Worm (Caenorhabditis elegans) whole organism, L3 larva: ENCODE measurements around the gene phf-33.

Source experiments
- ZK546.5 ChIP-seq: sonication (generic microtip); optimal IDR thresholded peaks from 2 replicates; lab custom pipeline; 2017; ENCODE audit warnings: missing biosample characterization, missing genetic modification characterization
- aly-2 ChIP-seq: fragments of 150-350 bp; optimal IDR thresholded peaks from 2 replicates; lab custom pipeline; 2014; ENCODE audit warnings: missing biosample characterization, missing genetic modification characterization
- ama-1 ChIP-seq: fragments of 150-350 bp; optimal IDR thresholded peaks from 2 replicates; lab custom pipeline; 2018
- ceh-28 ChIP-seq: fragments of 150-350 bp; optimal IDR thresholded peaks from 2 replicates; lab custom pipeline; 2014; ENCODE audit warnings: missing biosample characterization, missing genetic modification reagents, missing genetic modification characterization
- ceh-82 ChIP-seq: fragments of 150-350 bp; optimal IDR thresholded peaks from 2 replicates; lab custom pipeline; 2014; ENCODE audit warnings: missing biosample characterization, missing genetic modification characterization
- egl-5 ChIP-seq: fragments of 150-350 bp; optimal IDR thresholded peaks from 2 replicates; lab custom pipeline; 2017; ENCODE audit warnings: missing biosample characterization, missing genetic modification reagents, missing genetic modification characterization, inconsistent platforms
- elt-1 ChIP-seq: fragments of 150-350 bp; optimal IDR thresholded peaks from 2 replicates; lab custom pipeline; 2014; ENCODE audit warnings: missing biosample characterization, missing genetic modification characterization
- elt-2 ChIP-seq: sonication (generic microtip); optimal IDR thresholded peaks from 2 replicates; lab custom pipeline; 2016; ENCODE audit warnings: missing genetic modification reagents, mild to moderate bottlenecking, missing genetic modification characterization, missing compliant biosample characterization
- elt-3 ChIP-seq, 3 experiments: fragments of 150-350 bp in 1 of 3; sonication (generic microtip) in 2 of 3; optimal IDR thresholded peaks; 2 replicates in 2 of 3; 4 replicates in 1 of 3; lab custom pipeline; 2014 to 2017; ENCODE audit warnings: missing biosample characterization in 3 of 3, missing genetic modification characterization in 3 of 3
- eor-1 ChIP-seq, 2 experiments: fragments of 150-350 bp; optimal IDR thresholded peaks; 2 replicates each; lab custom pipeline; 2014 to 2018; ENCODE audit warnings: missing biosample characterization in 2 of 2, missing genetic modification characterization in 2 of 2
- hmg-11 ChIP-seq: sonication (generic microtip); optimal IDR thresholded peaks from 2 replicates; lab custom pipeline; 2016; ENCODE audit warnings: missing genetic modification characterization, missing compliant biosample characterization
- jun-1 ChIP-seq: fragments of 150-350 bp; optimal IDR thresholded peaks from 2 replicates; lab custom pipeline; 2014; ENCODE audit warnings: missing biosample characterization, missing genetic modification reagents, missing genetic modification characterization
- lin-15B ChIP-seq: fragments of 150-350 bp; optimal IDR thresholded peaks from 2 replicates; lab custom pipeline; 2014; ENCODE audit warnings: missing biosample characterization, missing genetic modification characterization
- mdl-1 ChIP-seq: fragments of 150-350 bp; optimal IDR thresholded peaks from 2 replicates; lab custom pipeline; 2014; ENCODE audit warnings: missing biosample characterization, missing genetic modification characterization
- mml-1 ChIP-seq: fragments of 150-350 bp; sonication (generic microtip); optimal IDR thresholded peaks from 3 replicates; lab custom pipeline; 2014; ENCODE audit warnings: missing biosample characterization, missing genetic modification characterization
- nfya-1 ChIP-seq: sonication (generic microtip); optimal IDR thresholded peaks from 2 replicates; lab custom pipeline; 2017; ENCODE audit warnings: missing genetic modification characterization, mild to moderate bottlenecking, missing compliant biosample characterization, antibody characterized with exemption, moderate library complexity; ENCODE audit not compliant: insufficient read depth
- nhr-12 ChIP-seq: fragments of 150-350 bp; optimal IDR thresholded peaks from 2 replicates; lab custom pipeline; 2014; ENCODE audit warnings: missing biosample characterization, missing genetic modification characterization
- nhr-25 ChIP-seq: sonication (generic microtip); optimal IDR thresholded peaks from 2 replicates; lab custom pipeline; 2017; ENCODE audit warnings: missing biosample characterization, missing genetic modification characterization
- nhr-67 ChIP-seq: fragments of 150-350 bp; optimal IDR thresholded peaks from 2 replicates; lab custom pipeline; 2014; ENCODE audit warnings: missing biosample characterization, missing genetic modification characterization
- nhr-77 ChIP-seq: fragments of 150-350 bp; optimal IDR thresholded peaks from 2 replicates; lab custom pipeline; 2014; ENCODE audit warnings: missing biosample characterization, missing genetic modification characterization
- pqm-1 ChIP-seq: fragments of 150-350 bp; optimal IDR thresholded peaks from 2 replicates; lab custom pipeline; 2017; ENCODE audit warnings: missing biosample characterization, missing genetic modification characterization, inconsistent platforms
- sea-2 ChIP-seq: fragments of 150-350 bp; sonication (generic microtip); optimal IDR thresholded peaks from 4 replicates; lab custom pipeline; 2014; ENCODE audit warnings: missing biosample characterization, missing genetic modification reagents, missing genetic modification characterization
- snpc-4 ChIP-seq: fragments of 150-350 bp; optimal IDR thresholded peaks from 2 replicates; lab custom pipeline; 2014; ENCODE audit warnings: missing biosample characterization, missing genetic modification characterization
- tbx-2 ChIP-seq: sonication (generic microtip); optimal IDR thresholded peaks from 2 replicates; lab custom pipeline; 2016; ENCODE audit warnings: mild to moderate bottlenecking, missing genetic modification characterization, missing compliant biosample characterization
- unc-39 ChIP-seq: sonication (generic microtip); optimal IDR thresholded peaks from 4 replicates; lab custom pipeline; 2017; ENCODE audit warnings: missing biosample characterization, missing genetic modification characterization
- unc-62 ChIP-seq: fragments of 150-350 bp; sonication (generic microtip); optimal IDR thresholded peaks from 4 replicates; lab custom pipeline; 2014; ENCODE audit warnings: missing biosample characterization, missing genetic modification reagents, missing genetic modification characterization
- ztf-11 ChIP-seq: fragments of 150-350 bp; optimal IDR thresholded peaks from 2 replicates; lab custom pipeline; 2014; ENCODE audit warnings: missing biosample characterization, missing genetic modification characterization
- ztf-4 ChIP-seq: fragments of 150-350 bp; optimal IDR thresholded peaks from 2 replicates; lab custom pipeline; 2014; ENCODE audit warnings: missing biosample characterization, missing genetic modification characterization

phf-33 gene

DNA sequence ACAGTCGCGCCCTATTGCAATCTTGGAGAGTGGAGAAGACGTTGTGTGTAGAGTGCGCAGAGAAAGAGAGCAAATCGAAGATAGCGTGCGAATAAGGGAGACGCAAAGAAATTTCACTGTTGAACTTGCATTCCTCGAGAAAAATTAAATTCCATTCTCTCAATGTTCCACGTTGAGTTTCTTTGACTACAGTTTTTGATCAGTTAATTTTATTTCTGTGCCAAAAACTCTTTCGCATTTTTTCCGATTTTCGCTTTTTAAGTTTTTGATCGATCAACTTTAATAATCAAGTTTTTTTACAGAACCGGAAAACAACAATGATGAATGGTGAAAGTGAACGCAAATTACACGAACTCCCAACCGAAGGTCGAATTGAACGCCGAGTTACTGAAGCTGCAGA, 41.7 kb downstream of the phf-33 start, which contains the start of gene K08H2.3:
TSS of gene K08H2.3 (plus strand) at position 301 of the 400 bp plus-strand sequence.
- peak; percentile 22 for TF ChIP-seq lin-15B (tag; lab: Kevin White, UChicago)
- no peak for TF ChIP-seq nhr-77 (tag; lab: Kevin White, UChicago)

DNA sequence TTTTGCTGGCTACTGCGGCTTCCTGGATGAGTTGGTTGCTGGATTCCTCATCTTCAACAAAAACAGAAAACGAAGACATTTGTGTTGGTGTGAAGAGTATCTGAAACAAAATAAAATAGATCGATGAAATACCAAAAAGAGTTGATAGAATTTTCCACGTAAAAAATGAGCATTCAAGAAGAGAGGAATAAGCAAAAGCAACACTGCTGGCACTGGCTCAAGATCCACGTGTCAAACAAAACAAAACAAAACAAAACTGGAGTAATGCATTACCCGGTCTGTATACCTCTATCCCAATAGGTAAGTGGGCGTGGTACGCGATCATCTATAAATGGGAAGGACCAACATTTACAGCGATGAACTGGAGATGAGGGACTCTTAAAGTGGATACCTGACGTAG, 43.9 kb downstream of the phf-33 start, which contains the start of gene K08H2.2:
TSS of gene K08H2.2 (minus strand) at position 101 of the 400 bp plus-strand sequence.
- TF ChIP-seq jun-1 (tag; lab: Kevin White, UChicago) (no peak), aly-2 (no peak), unc-62 (no peak), ceh-82 (no peak), ZK546.5 (no peak), pqm-1 (tag; lab: Kevin White, UChicago) (no peak), egl-5 (tag; lab: Kevin White, UChicago) (no peak), unc-39 (tag; lab: Kevin White, UChicago) (no peak), snpc-4 (tag; lab: Kevin White, UChicago) (no peak), sea-2 (no peak), elt-1 (no peak), ztf-4 (tag; lab: Kevin White, UChicago) (no peak), ceh-28 (tag; lab: Kevin White, UChicago) (no peak), mdl-1 (no peak), ama-1 (lab: Kevin White, UChicago) (no peak), nhr-67 (tag; lab: Kevin White, UChicago) (no peak)

DNA sequence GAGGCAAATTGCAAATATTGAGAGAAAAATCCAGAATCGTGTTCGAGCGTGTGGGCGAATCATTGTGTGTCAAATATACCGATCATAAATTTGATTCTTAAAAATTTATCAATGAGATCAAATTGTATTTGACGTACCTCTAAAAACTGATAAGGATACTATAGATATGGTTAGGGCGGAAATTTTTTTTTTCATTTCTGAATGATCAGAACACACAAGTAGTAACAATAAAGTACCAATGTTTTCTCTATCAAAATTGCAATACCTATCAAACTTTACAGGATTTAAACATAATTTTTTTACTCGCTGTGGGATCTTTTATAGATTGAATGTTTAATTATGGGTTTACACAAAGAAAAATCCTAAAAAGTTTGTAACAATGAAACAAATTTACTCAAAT, 46.5 kb downstream of the phf-33 start, which contains the start of gene bgnt-1.5:
TSS of gene bgnt-1.5 (minus strand) at position 101 of the 400 bp plus-strand sequence.
- no peak for TF ChIP-seq hmg-11 (tag; lab: Kevin White, UChicago)

DNA sequence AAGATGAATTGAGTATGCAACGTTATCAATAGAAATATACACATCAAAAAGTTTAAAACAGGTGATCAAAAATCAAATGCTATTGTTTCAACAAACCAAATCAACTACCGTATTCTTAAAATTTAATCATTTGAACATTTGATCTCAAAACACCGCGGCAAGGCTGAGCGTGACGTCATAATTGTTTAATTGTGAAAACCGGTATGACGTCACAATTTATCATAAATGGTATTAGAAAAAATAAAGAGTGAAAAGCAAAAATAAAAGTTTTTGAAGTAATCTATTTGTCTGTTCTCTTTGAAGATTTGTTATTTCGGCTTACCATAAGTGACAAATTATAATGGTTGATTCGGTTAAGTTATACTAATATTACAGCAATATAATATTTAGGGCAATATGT, 51.0 kb downstream of the phf-33 start:
- TF ChIP-seq elt-3 (tag; optimal IDR thresholded peaks at IDR 0.05; lab: Kevin White, UChicago) = no peak
- TF ChIP-seq eor-1 (tag; optimal IDR thresholded peaks at IDR 0.05; lab: Kevin White, UChicago) = no peak
- no peak for TF ChIP-seq nhr-12 (tag; lab: Kevin White, UChicago)
- TF ChIP-seq nhr-25 = no peak
- TF ChIP-seq hmg-11 (tag; lab: Kevin White, UChicago) = no peak
- TF ChIP-seq nhr-67 (tag; lab: Kevin White, UChicago) = no peak
- no peak for TF ChIP-seq unc-39 (tag; lab: Kevin White, UChicago)
- TF ChIP-seq ztf-4 (tag; lab: Kevin White, UChicago) = no peak
- no peak for TF ChIP-seq nhr-77 (tag; lab: Kevin White, UChicago)
- TF ChIP-seq tbx-2 (tag; lab: Kevin White, UChicago) = no peak
- TF ChIP-seq ztf-11 = no peak
- TF ChIP-seq elt-2 = no peak
- no peak for TF ChIP-seq lin-15B (tag; lab: Kevin White, UChicago)
- TF ChIP-seq sea-2 = no peak
- no peak for TF ChIP-seq mml-1 (tag; lab: Kevin White, UChicago)
- TF ChIP-seq nfya-1 (tag; lab: Kevin White, UChicago) = no peak

DNA sequence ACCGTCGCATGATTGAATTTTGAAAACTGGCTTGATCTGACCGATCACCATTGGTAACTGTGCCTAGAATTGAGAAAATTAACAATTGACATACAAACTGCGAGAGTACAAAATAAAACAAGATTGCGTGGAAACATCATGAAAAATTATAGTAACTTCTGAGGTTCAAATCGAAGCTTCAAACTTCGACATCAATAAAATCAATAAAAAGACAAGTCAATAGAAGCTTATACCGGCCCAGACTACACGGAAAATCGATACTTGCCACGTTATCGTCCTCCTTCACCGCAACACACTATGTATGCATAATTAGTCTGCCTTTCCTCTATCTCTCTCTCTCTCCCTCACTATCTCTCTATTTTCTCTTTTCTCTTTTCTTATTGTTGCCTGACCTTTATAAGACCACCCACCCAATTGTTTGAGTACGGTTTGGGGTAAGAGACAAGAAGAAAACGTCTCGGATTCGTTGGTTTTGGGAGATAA, 52.1 kb downstream of the phf-33 start, which contains the start of gene skr-21:
TSS of gene skr-21 (minus strand) at position 51 of the 483 bp plus-strand sequence.
- peak; percentile 1 for TF ChIP-seq elt-2
- peak; percentile 64 for TF ChIP-seq ceh-28 (tag; lab: Kevin White, UChicago)
- peak; percentile 11 for TF ChIP-seq nhr-25
- no peak for TF ChIP-seq ama-1 (lab: Kevin White, UChicago)
